Worm (Caenorhabditis elegans) whole organism, L3 larva: ENCODE data around the gene R07E3.7.

Source experiments
- aly-2 ChIP-seq: fragments of 150-350 bp; optimal IDR thresholded peaks from 2 replicates; lab custom pipeline; 2014; ENCODE audit warnings: missing biosample characterization, missing genetic modification characterization
- ceh-28 ChIP-seq: fragments of 150-350 bp; optimal IDR thresholded peaks from 2 replicates; lab custom pipeline; 2014; ENCODE audit warnings: missing biosample characterization, missing genetic modification reagents, missing genetic modification characterization
- fos-1 ChIP-seq: fragments of 150-350 bp; optimal IDR thresholded peaks from 2 replicates; lab custom pipeline; 2014; ENCODE audit warnings: missing biosample characterization, missing genetic modification characterization
- nhr-237 ChIP-seq: fragments of 150-350 bp; optimal IDR thresholded peaks from 2 replicates; lab custom pipeline; 2014; ENCODE audit warnings: missing biosample characterization, missing genetic modification characterization
- nhr-25 ChIP-seq: sonication (generic microtip); optimal IDR thresholded peaks from 2 replicates; lab custom pipeline; 2017; ENCODE audit warnings: missing biosample characterization, missing genetic modification characterization
- nhr-76 ChIP-seq: fragments of 150-350 bp; sonication (generic microtip); optimal IDR thresholded peaks from 5 replicates; lab custom pipeline; 2014; ENCODE audit warnings: missing biosample characterization, missing genetic modification characterization
- skn-1 ChIP-seq: fragments of 150-350 bp; optimal IDR thresholded peaks from 2 replicates; lab custom pipeline; 2014; ENCODE audit warnings: missing biosample characterization, missing genetic modification characterization
- unc-39 ChIP-seq: sonication (generic microtip); optimal IDR thresholded peaks from 4 replicates; lab custom pipeline; 2017; ENCODE audit warnings: missing biosample characterization, missing genetic modification characterization
- ztf-11 ChIP-seq: fragments of 150-350 bp; optimal IDR thresholded peaks from 2 replicates; lab custom pipeline; 2014; ENCODE audit warnings: missing biosample characterization, missing genetic modification characterization

- TF ChIP-seq nhr-76 (tag; lab: Kevin White, UChicago) (no peak), skn-1 (tag; lab: Kevin White, UChicago) (no peak), unc-39 (no peak), aly-2 (no peak), ztf-11 (tag; lab: Kevin White, UChicago) (no peak), nhr-237 (tag; lab: Kevin White, UChicago) (no peak), ceh-28 (no peak), fos-1 (tag; lab: Kevin White, UChicago) (no peak), nhr-25 (peak; percentile 42)
Measured at ce11 chrX:10332035-10332614, 23.4 kb downstream of the R07E3.7 start.
